Worm (Caenorhabditis elegans): ENCODE results near the gene cky-1.

Gene cky-1

ce11 chrV:12790188-12790587 is 53.7 kb downstream of the cky-1 start, which contains the start of gene srbc-43:
TSS of gene srbc-43 (minus strand) at chrV:12790518.
- TF ChIP-seq Y53F4B.3 (GFP tag; IDR thresholded peaks at IDR 0.05) (no peak), lin-54 (GFP tag; optimal IDR thresholded peaks at IDR 0.05) (no peak), hrde-1 (tag; optimal IDR thresholded peaks at IDR 0.05; ENCODE audit: borderline replicate concordance) (no peak), rcor-1 (GFP tag; IDR thresholded peaks at IDR 0.05) (no peak), hmg-1.2 (GFP tag; IDR thresholded peaks at IDR 0.05) (no peak), rec-8 (tag; optimal IDR thresholded peaks at IDR 0.05) (no peak), bed-1 (GFP tag; IDR thresholded peaks at IDR 0.05) (no peak), unc-130 (GFP tag; optimal IDR thresholded peaks at IDR 0.05) (no peak), nfya-2 (GFP tag; IDR thresholded peaks at IDR 0.05) (no peak), lin-40 (tag; optimal IDR thresholded peaks at IDR 0.05) (no peak), ets-4 (GFP tag; optimal IDR thresholded peaks at IDR 0.05) (no peak), ama-1 (optimal IDR thresholded peaks at IDR 0.05) (no peak), ama-1 (GFP tag; optimal IDR thresholded peaks at IDR 0.05) (no peak), F39B2.1 (GFP tag; IDR thresholded peaks at IDR 0.05) (no peak), madf-10 (tag; optimal IDR thresholded peaks at IDR 0.05) (no peak)

Data from whole organism, young adult.